Worm (Caenorhabditis elegans): ENCODE results near the gene znf-622.
A peak's percentile ranks its signal among the peaks of the same experiment; 100 is the strongest.

Gene znf-622

ce11 chrIII:6381584-6382391 lies at the start of gene znf-622:
Gene znf-622 (plus strand): TSS chrIII:6381634.
- TF ChIP-seq pha-4 (tag; optimal IDR thresholded peaks at IDR 0.05) (no peak), ceh-2 (tag; optimal IDR thresholded peaks at IDR 0.05) (no peak), unc-42 (tag; optimal IDR thresholded peaks at IDR 0.05) (no peak), ceh-34 (tag; optimal IDR thresholded peaks at IDR 0.05) (no peak), fkh-6 (tag; optimal IDR thresholded peaks at IDR 0.05) (no peak)

ce11 chrIII:6334364-6334763 lies 47.1 kb upstream of the znf-622 start:
- TF ChIP-seq ceh-31 (tag; optimal IDR thresholded peaks at IDR 0.05): no peak
- peak; percentile 58 for TF ChIP-seq unc-42 (tag; optimal IDR thresholded peaks at IDR 0.05)

- no peak for TF ChIP-seq hlh-13 (GFP tag; optimal IDR thresholded peaks at IDR 0.05)
- peak; percentile 23 for TF ChIP-seq elt-2 (tag; optimal IDR thresholded peaks at IDR 0.05)
Measured at ce11 chrIII:6339919-6340434, 41.5 kb upstream of the znf-622 start, which contains the start of gene let-767. Gene let-767 (minus strand): TSS chrIII:6339969.

- TF ChIP-seq pqm-1 (tag; optimal IDR thresholded peaks at IDR 0.05) (no peak), sox-4 (tag; optimal IDR thresholded peaks at IDR 0.05) (no peak), tbx-2 (tag; optimal IDR thresholded peaks at IDR 0.05) (peak; percentile 1), ahr-1 (tag; optimal IDR thresholded peaks at IDR 0.05) (no peak), hlh-13 (GFP tag; optimal IDR thresholded peaks at IDR 0.05) (no peak), Y22D7AL.16 (tag; optimal IDR thresholded peaks at IDR 0.05) (no peak), lim-6 (tag; optimal IDR thresholded peaks at IDR 0.05) (no peak), nfya-1 (tag; optimal IDR thresholded peaks at IDR 0.05) (peak; percentile 50), elt-2 (tag; optimal IDR thresholded peaks at IDR 0.05) (peak; percentile 13), rnt-1 (tag; optimal IDR thresholded peaks at IDR 0.05) (no peak), hlh-30 (tag; optimal IDR thresholded peaks at IDR 0.05; ENCODE audit: insufficient read depth) (peak; percentile 70), hlh-15 (tag; optimal IDR thresholded peaks at IDR 0.05) (no peak), pha-4 (tag; optimal IDR thresholded peaks at IDR 0.05) (no peak), pros-1 (tag; optimal IDR thresholded peaks at IDR 0.05) (no peak), ceh-14 (tag; optimal IDR thresholded peaks at IDR 0.05) (no peak)
Measured at ce11 chrIII:6341878-6342453, 39.5 kb upstream of the znf-622 start, which contains the start of gene rpn-13. Gene rpn-13 (minus strand): TSS chrIII:6341928.

- TF ChIP-seq C08G9.2 (tag; optimal IDR thresholded peaks at IDR 0.05): no peak
- TF ChIP-seq ttx-3 (tag; optimal IDR thresholded peaks at IDR 0.05): no peak
- no peak for TF ChIP-seq fkh-6 (tag; optimal IDR thresholded peaks at IDR 0.05)
- no peak for TF ChIP-seq fax-1 (tag; optimal IDR thresholded peaks at IDR 0.05)
- no peak for TF ChIP-seq mec-3 (tag; optimal IDR thresholded peaks at IDR 0.05; ENCODE audit: borderline replicate concordance)
- TF ChIP-seq unc-86 (tag; optimal IDR thresholded peaks at IDR 0.05): no peak
- TF ChIP-seq lim-6 (tag; optimal IDR thresholded peaks at IDR 0.05): no peak
- no peak for TF ChIP-seq pqm-1 (tag; optimal IDR thresholded peaks at IDR 0.05)
- TF ChIP-seq rnt-1 (tag; optimal IDR thresholded peaks at IDR 0.05): no peak
- TF ChIP-seq ref-2 (tag; optimal IDR thresholded peaks at IDR 0.05): no peak
- TF ChIP-seq unc-55 (GFP tag; optimal IDR thresholded peaks at IDR 0.05): no peak
- TF ChIP-seq hlh-15 (tag; optimal IDR thresholded peaks at IDR 0.05): no peak
- no peak for TF ChIP-seq eyg-1 (tag; optimal IDR thresholded peaks at IDR 0.05)
- TF ChIP-seq ets-4 (tag; optimal IDR thresholded peaks at IDR 0.05): no peak
- no peak for TF ChIP-seq ceh-18 (tag; optimal IDR thresholded peaks at IDR 0.05)
- no peak for TF ChIP-seq pros-1 (tag; optimal IDR thresholded peaks at IDR 0.05)
Measured at ce11 chrIII:6343229-6343628, 38.2 kb upstream of the znf-622 start, which contains the start of gene C56G2.9. Gene C56G2.9 (minus strand): TSS chrIII:6343329.

All from whole organism, late embryonic.